Fruit fly (Drosophila melanogaster) whole organism, prepupa: Measurements from ENCODE around the gene ATPsynbeta.

Experiments
- Blimp-1 ChIP-seq: fragments of 200-800 bp; sonication (Bioruptor generic); optimal IDR thresholded peaks from 3 replicates; lab custom pipeline; 2017; ENCODE audit warnings: missing biosample characterization, missing genetic modification characterization, mild to moderate bottlenecking, moderate library complexity, missing genetic modification reagents
- CG10631 ChIP-seq: fragments of 200-800 bp; sonication (Bioruptor generic); optimal IDR thresholded peaks from 2 replicates; lab custom pipeline; 2016; ENCODE audit warnings: missing biosample characterization, missing genetic modification characterization
- CG10669 ChIP-seq: fragments of 200-800 bp; sonication (Bioruptor generic); optimal IDR thresholded peaks from 3 replicates; lab custom pipeline; 2018; ENCODE audit warnings: missing biosample characterization, mild to moderate bottlenecking, missing genetic modification characterization, moderate library complexity
- CG11762 ChIP-seq: fragments of 200-800 bp; sonication (Bioruptor generic); optimal IDR thresholded peaks from 3 replicates; lab custom pipeline; 2016; ENCODE audit warnings: missing biosample characterization, missing genetic modification characterization; ENCODE audit not compliant: insufficient read depth
- CG11902 ChIP-seq: fragments of 200-800 bp; sonication (Bioruptor generic); optimal IDR thresholded peaks from 3 replicates; lab custom pipeline; 2016; ENCODE audit warnings: missing biosample characterization, missing genetic modification characterization
- CG16779 ChIP-seq: fragments of 200-800 bp; sonication (Bioruptor generic); optimal IDR thresholded peaks from 3 replicates; lab custom pipeline; 2017; ENCODE audit warnings: missing biosample characterization, mild to moderate bottlenecking, missing genetic modification characterization
- CG3032 ChIP-seq: fragments of 200-800 bp; optimal IDR thresholded peaks from 2 replicates; lab custom pipeline; 2019; ENCODE audit warnings: missing biosample characterization, mild to moderate bottlenecking, missing genetic modification characterization, moderate library complexity
- CG31627 ChIP-seq: fragments of 200-800 bp; sonication (Bioruptor generic); optimal IDR thresholded peaks from 3 replicates; lab custom pipeline; 2016; ENCODE audit warnings: missing biosample characterization, missing genetic modification characterization
- CG34406 ChIP-seq: fragments of 200-800 bp; sonication (Bioruptor generic); optimal IDR thresholded peaks from 3 replicates; lab custom pipeline; 2016; ENCODE audit warnings: missing biosample characterization, missing genetic modification characterization
- CG3919 ChIP-seq: fragments of 200-800 bp; sonication (Bioruptor generic); optimal IDR thresholded peaks from 3 replicates; lab custom pipeline; 2016; ENCODE audit warnings: missing biosample characterization, missing genetic modification characterization
- CG4318 ChIP-seq: fragments of 200-800 bp; sonication (Bioruptor generic); optimal IDR thresholded peaks from 3 replicates; lab custom pipeline; 2017; ENCODE audit warnings: missing biosample characterization, mild to moderate bottlenecking, missing genetic modification characterization
- CG6163 ChIP-seq: fragments of 200-800 bp; sonication (Bioruptor generic); IDR thresholded peaks from 3 replicates; pipeline ENCODE4 v1.3.6; 2022; ENCODE audit warnings: missing biosample characterization, missing genetic modification characterization
- CG6276 ChIP-seq: fragments of 200-800 bp; sonication (Bioruptor generic); optimal IDR thresholded peaks from 2 replicates; lab custom pipeline; 2017; ENCODE audit warnings: missing biosample characterization, mild to moderate bottlenecking, missing genetic modification characterization
- CG6792 ChIP-seq: fragments of 200-800 bp; sonication (Bioruptor generic); optimal IDR thresholded peaks from 3 replicates; lab custom pipeline; 2016; ENCODE audit warnings: missing biosample characterization, missing genetic modification characterization
- CG6808 ChIP-seq: fragments of 200-800 bp; sonication (Bioruptor generic); optimal IDR thresholded peaks from 3 replicates; lab custom pipeline; 2017; ENCODE audit warnings: missing biosample characterization, missing genetic modification characterization, mild to moderate bottlenecking, moderate library complexity, missing genetic modification reagents
- CG6854 ChIP-seq: fragments of 200-800 bp; sonication (Bioruptor generic); optimal IDR thresholded peaks from 2 replicates; lab custom pipeline; 2017; ENCODE audit warnings: missing biosample characterization, mild to moderate bottlenecking, missing genetic modification characterization
- CG7368 ChIP-seq: fragments of 200-800 bp; sonication (Bioruptor generic); optimal IDR thresholded peaks from 3 replicates; lab custom pipeline; 2016; ENCODE audit warnings: missing biosample characterization, missing genetic modification characterization
- CG8119 ChIP-seq: fragments of 200-800 bp; sonication (Bioruptor generic); IDR thresholded peaks from 3 replicates; pipeline ENCODE4 v1.3.6; 2022; ENCODE audit warnings: missing biosample characterization, missing genetic modification characterization
- CG8319 ChIP-seq: fragments of 200-800 bp; sonication (Bioruptor generic); optimal IDR thresholded peaks from 3 replicates; lab custom pipeline; 2016; ENCODE audit warnings: missing biosample characterization, missing genetic modification characterization
- CG8632 ChIP-seq: fragments of 200-800 bp; sonication (Bioruptor generic); optimal IDR thresholded peaks from 3 replicates; lab custom pipeline; 2016; ENCODE audit warnings: missing biosample characterization, missing genetic modification characterization
- CG9139 ChIP-seq: fragments of 200-800 bp; sonication (Bioruptor generic); optimal IDR thresholded peaks from 3 replicates; lab custom pipeline; 2017; ENCODE audit warnings: missing biosample characterization, mild to moderate bottlenecking, missing genetic modification characterization
- Eip75B ChIP-seq: fragments of 200-800 bp; sonication (Bioruptor generic); optimal IDR thresholded peaks from 3 replicates; lab custom pipeline; 2016; ENCODE audit warnings: missing biosample characterization, missing genetic modification characterization
- Eip78C ChIP-seq: fragments of 200-800 bp; sonication (Bioruptor generic); peaks from one replicate; lab custom pipeline; 2016; ENCODE audit warnings: missing biosample characterization, missing genetic modification characterization
- Eip93F ChIP-seq: fragments of 200-800 bp; sonication (Bioruptor generic); optimal IDR thresholded peaks from 2 replicates; lab custom pipeline; 2016; ENCODE audit warnings: missing biosample characterization, mild to moderate bottlenecking, missing genetic modification characterization
- Ets21C ChIP-seq: fragments of 200-800 bp; sonication (Bioruptor generic); optimal IDR thresholded peaks from 3 replicates; lab custom pipeline; 2016; ENCODE audit warnings: missing biosample characterization, missing genetic modification characterization
- Gug ChIP-seq: fragments of 200-800 bp; sonication (Bioruptor generic); IDR thresholded peaks from 2 replicates; pipeline ENCODE4 v1.3.6; 2022; ENCODE audit warnings: missing biosample characterization, missing genetic modification characterization
- Hr38 ChIP-seq: sonication (Bioruptor generic); optimal IDR thresholded peaks from 2 replicates; lab custom pipeline; 2016; ENCODE audit warnings: missing biosample characterization, missing genetic modification characterization
- Hr39 ChIP-seq: fragments of 200-800 bp; sonication (Bioruptor generic); optimal IDR thresholded peaks from 2 replicates; lab custom pipeline; 2016; ENCODE audit warnings: missing biosample characterization, missing genetic modification characterization
- Hr4 ChIP-seq: fragments of 200-800 bp; sonication (Bioruptor generic); optimal IDR thresholded peaks from 3 replicates; lab custom pipeline; 2016; ENCODE audit warnings: missing biosample characterization, missing genetic modification characterization
- Lpt ChIP-seq: fragments of 200-800 bp; sonication (Bioruptor generic); optimal IDR thresholded peaks from 3 replicates; lab custom pipeline; 2016; ENCODE audit warnings: missing biosample characterization, missing genetic modification characterization
- Met ChIP-seq: fragments of 200-800 bp; sonication (Bioruptor generic); optimal IDR thresholded peaks from 3 replicates; lab custom pipeline; 2016; ENCODE audit warnings: missing biosample characterization, missing genetic modification characterization
- OdsH ChIP-seq: fragments of 200-800 bp; sonication (Bioruptor generic); optimal IDR thresholded peaks from 3 replicates; lab custom pipeline; 2016; ENCODE audit warnings: missing biosample characterization, missing genetic modification characterization
- Sox102F ChIP-seq: fragments of 200-800 bp; sonication (Bioruptor generic); optimal IDR thresholded peaks from 2 replicates; lab custom pipeline; 2016; ENCODE audit warnings: missing biosample characterization, mild to moderate bottlenecking, missing genetic modification characterization
- Sox15 ChIP-seq: fragments of 200-800 bp; sonication (Bioruptor generic); optimal IDR thresholded peaks from 3 replicates; lab custom pipeline; 2016; ENCODE audit warnings: missing biosample characterization, missing genetic modification characterization
- achi ChIP-seq: fragments of 200-800 bp; sonication (Bioruptor generic); optimal IDR thresholded peaks from 3 replicates; lab custom pipeline; 2016; ENCODE audit warnings: missing biosample characterization, missing genetic modification characterization
- cyc ChIP-seq: fragments of 200-800 bp; sonication (Bioruptor generic); optimal IDR thresholded peaks from 3 replicates; lab custom pipeline; 2016; ENCODE audit warnings: missing biosample characterization, missing genetic modification characterization
- dac ChIP-seq: fragments of 200-800 bp; sonication (Bioruptor generic); optimal IDR thresholded peaks from 2 replicates; lab custom pipeline; 2017; ENCODE audit warnings: missing biosample characterization, mild to moderate bottlenecking, missing genetic modification characterization
- eg ChIP-seq: fragments of 200-800 bp; sonication (Bioruptor generic); IDR thresholded peaks from 3 replicates; pipeline ENCODE4 v1.3.6; 2022; ENCODE audit warnings: missing biosample characterization, missing genetic modification characterization
- esn ChIP-seq: fragments of 200-800 bp; sonication (Bioruptor generic); optimal IDR thresholded peaks from 2 replicates; lab custom pipeline; 2016; ENCODE audit warnings: missing biosample characterization, mild to moderate bottlenecking, missing genetic modification characterization, moderate library complexity
- fd59A ChIP-seq: fragments of 200-800 bp; sonication (Bioruptor generic); optimal IDR thresholded peaks from 2 replicates; lab custom pipeline; 2017; ENCODE audit warnings: missing biosample characterization, mild to moderate bottlenecking, missing genetic modification characterization, missing genetic modification reagents
- fd85E ChIP-seq: fragments of 200-800 bp; sonication (Bioruptor generic); optimal IDR thresholded peaks from 3 replicates; lab custom pipeline; 2016; ENCODE audit warnings: missing biosample characterization, missing genetic modification characterization
- fkh ChIP-seq: fragments of 200-800 bp; sonication (Bioruptor generic); optimal IDR thresholded peaks from 3 replicates; lab custom pipeline; 2017; ENCODE audit warnings: missing biosample characterization, mild to moderate bottlenecking, missing genetic modification characterization, moderate library complexity
- lz ChIP-seq: fragments of 200-800 bp; sonication (Bioruptor generic); optimal IDR thresholded peaks from 3 replicates; lab custom pipeline; 2016; ENCODE audit warnings: missing biosample characterization, missing genetic modification characterization
- net ChIP-seq: fragments of 200-800 bp; sonication (Bioruptor generic); optimal IDR thresholded peaks from 3 replicates; lab custom pipeline; 2016; ENCODE audit warnings: missing biosample characterization, missing genetic modification characterization
- pdm3 ChIP-seq: fragments of 200-800 bp; sonication (Bioruptor generic); optimal IDR thresholded peaks from 3 replicates; lab custom pipeline; 2016; ENCODE audit warnings: missing biosample characterization, missing genetic modification characterization
- salr ChIP-seq, 2 experiments: fragments of 200-800 bp; sonication (Bioruptor generic); optimal IDR thresholded peaks; 3 replicates each; lab custom pipeline; 2016 to 2018; ENCODE audit warnings: missing biosample characterization in 2 of 2, missing genetic modification characterization in 2 of 2, mild to moderate bottlenecking in 1 of 2
- spab ChIP-seq: fragments of 200-800 bp; sonication (Bioruptor generic); optimal IDR thresholded peaks from 2 replicates; lab custom pipeline; 2017; ENCODE audit warnings: missing biosample characterization, mild to moderate bottlenecking, missing genetic modification characterization, missing genetic modification reagents
- ss ChIP-seq, 2 experiments: fragments of 200-800 bp; sonication (Bioruptor generic); optimal IDR thresholded peaks; 2 replicates in 1 of 2; 3 replicates in 1 of 2; lab custom pipeline; 2017 to 2018; ENCODE audit warnings: mild to moderate bottlenecking in 2 of 2, missing biosample characterization in 2 of 2, missing genetic modification characterization in 2 of 2, moderate library complexity in 1 of 2
- svp ChIP-seq: fragments of 200-800 bp; sonication (Bioruptor generic); peaks from one replicate; lab custom pipeline; 2016; ENCODE audit warnings: missing biosample characterization, missing genetic modification characterization
- topi ChIP-seq: fragments of 200-800 bp; sonication (Bioruptor generic); optimal IDR thresholded peaks from 3 replicates; lab custom pipeline; 2016; ENCODE audit warnings: missing biosample characterization, missing genetic modification characterization
- vri ChIP-seq: fragments of 200-800 bp; sonication (Bioruptor generic); optimal IDR thresholded peaks from 3 replicates; lab custom pipeline; 2016; ENCODE audit warnings: missing biosample characterization, mild to moderate bottlenecking, missing genetic modification characterization

The ATPsynbeta gene

DNA sequence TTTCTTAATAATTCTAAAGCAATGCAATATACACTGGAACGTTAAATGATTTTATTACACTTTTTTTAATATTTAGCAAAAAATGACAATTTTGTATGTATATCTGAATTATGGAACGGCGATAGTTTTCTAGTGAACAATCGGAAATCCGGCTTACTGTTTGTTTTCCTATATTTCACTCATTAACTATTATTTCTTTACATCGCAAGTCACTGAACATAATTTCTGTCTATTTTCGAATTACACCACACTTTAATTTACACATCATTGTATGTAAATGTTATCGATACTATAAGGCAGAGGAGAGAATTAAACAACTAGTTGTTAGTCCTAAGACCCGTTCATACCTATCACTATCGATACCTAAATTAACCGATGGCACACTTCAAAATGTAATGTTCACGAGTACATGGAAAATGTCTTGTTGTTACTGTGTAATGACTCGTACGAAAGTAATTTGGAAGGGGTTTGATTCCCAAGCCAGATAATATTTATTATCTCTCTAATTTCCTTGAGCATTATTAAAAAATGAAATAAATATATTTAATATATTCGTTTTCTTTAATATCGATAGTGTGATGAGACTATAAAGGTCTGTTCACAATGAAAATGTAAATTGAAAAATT is 4.4 kb upstream of the ATPsynbeta start, which contains the start of gene PlexA:
TSS of gene PlexA (minus strand) at position 296 of the 626 bp plus-strand sequence.
- TF ChIP-seq Lpt (GFP tag; lab: Kevin White, UChicago) (peak; percentile 54), CG8119 (GFP tag; lab: Robert Waterston, UW) (peak; percentile 54; the same call in 1 of the 3 replicates), CG34406 (peak; percentile 58), CG4318 (peak; percentile 70), Blimp-1 (GFP tag; lab: Kevin White, UChicago) (peak; percentile 61), CG31627 (peak; percentile 81), CG6276 (peak; percentile 38), CG6808 (peak; percentile 47), Sox102F (GFP tag; lab: Kevin White, UChicago) (peak; percentile 6), fd59A (GFP tag; lab: Kevin White, UChicago) (no peak), topi (peak; percentile 57), Gug (GFP tag; lab: Robert Waterston, UW) (peak; percentile 89), CG8632 (GFP tag; lab: Kevin White, UChicago) (peak; percentile 56), esn (GFP tag; lab: Kevin White, UChicago) (peak; percentile 57), eg (GFP tag; lab: Robert Waterston, UW) (no peak), Hr38 (GFP tag; lab: Kevin White, UChicago) (no peak), net (GFP tag; lab: Kevin White, UChicago) (peak; percentile 69), Hr4 (GFP tag; lab: Kevin White, UChicago) (peak; percentile 61), OdsH (GFP tag; lab: Kevin White, UChicago) (peak; percentile 75), Met (peak; percentile 30), CG10631 (GFP tag; lab: Kevin White, UChicago) (peak; percentile 76), Sox15 (GFP tag; lab: Kevin White, UChicago) (peak; percentile 90), dac (GFP tag; lab: Kevin White, UChicago) (peak; percentile 6), spab (GFP tag; lab: Kevin White, UChicago) (no peak), CG6792 (GFP tag; lab: Kevin White, UChicago) (peak; percentile 66), fd85E (GFP tag; lab: Kevin White, UChicago) (peak; percentile 25), CG11902 (GFP tag; lab: Kevin White, UChicago) (peak; percentile 88), Hr39 (GFP tag; lab: Kevin White, UChicago) (peak; percentile 84), achi (GFP tag; lab: Kevin White, UChicago) (peak; percentile 72), Eip75B (GFP tag; lab: Kevin White, UChicago) (peak; percentile 29), CG3032 (tag; lab: Kevin White, UChicago) (peak; percentile 89), ss (GFP tag; optimal IDR thresholded peaks at IDR 0.05; lab: Kevin White, UChicago) (peak in 1 of 2 experiments; percentile 70), pdm3 (peak; percentile 72), lz (peak; percentile 73), Ets21C (GFP tag; lab: Kevin White, UChicago) (peak; percentile 66), CG6163 (GFP tag; lab: Robert Waterston, UW) (peak; percentile 93; the same call in 2 of the 3 replicates), vri (GFP tag; lab: Kevin White, UChicago) (no peak), CG11762 (peak; percentile 22), CG6854 (GFP tag; lab: Kevin White, UChicago) (no peak), svp (GFP tag; lab: Kevin White, UChicago) (no peak), salr (GFP tag; optimal IDR thresholded peaks at IDR 0.05; lab: Kevin White, UChicago) (peak; percentile 52 to 83), CG9139 (no peak), CG10669 (peak; percentile 79), cyc (GFP tag; lab: Kevin White, UChicago) (peak; percentile 79), Eip93F (no peak), Eip78C (GFP tag; lab: Kevin White, UChicago) (peak; percentile 69), fkh (no peak), CG3919 (GFP tag; lab: Kevin White, UChicago) (peak; percentile 75), CG16779 (tag; lab: Kevin White, UChicago) (no peak), CG7368 (GFP tag; lab: Kevin White, UChicago) (no peak), CG8319 (GFP tag; lab: Kevin White, UChicago) (peak; percentile 50)
